Fruit fly (Drosophila melanogaster) whole organism, embryonic: ENCODE results near the gene dmGlut.

Experiments
- B-H1 ChIP-seq: fragments of 200-800 bp; sonication (Bioruptor generic); IDR thresholded peaks from 3 replicates; pipeline ENCODE4 v1.3.6; 2022; ENCODE audit warnings: missing biosample characterization, missing genetic modification characterization
- Blimp-1 ChIP-seq: fragments of 200-800 bp; sonication (Bioruptor generic); optimal IDR thresholded peaks from 3 replicates; lab custom pipeline; 2018; ENCODE audit warnings: missing biosample characterization, missing genetic modification characterization, mild to moderate bottlenecking, moderate library complexity, missing genetic modification reagents
- BtbVII ChIP-seq: fragments of 200-800 bp; sonication (Bioruptor generic); optimal IDR thresholded peaks from 3 replicates; lab custom pipeline; 2017; ENCODE audit warnings: missing biosample characterization, mild to moderate bottlenecking, missing genetic modification characterization
- CG10147 ChIP-seq: fragments of 200-800 bp; sonication (Bioruptor generic); optimal IDR thresholded peaks from 2 replicates; lab custom pipeline; 2019; ENCODE audit warnings: missing biosample characterization, mild to moderate bottlenecking, missing genetic modification characterization, moderate library complexity
- CG12104 ChIP-seq: fragments of 200-800 bp; sonication (Bioruptor generic); optimal IDR thresholded peaks from 3 replicates; lab custom pipeline; 2016; ENCODE audit warnings: missing biosample characterization, missing genetic modification characterization
- CG1233 ChIP-seq: fragments of 200-800 bp; sonication (Bioruptor generic); optimal IDR thresholded peaks from 4 replicates; lab custom pipeline; 2018; ENCODE audit warnings: missing biosample characterization, mild to moderate bottlenecking, missing genetic modification characterization
- CG13624 ChIP-seq: fragments of 200-800 bp; sonication (Bioruptor generic); optimal IDR thresholded peaks from 2 replicates; lab custom pipeline; 2016; ENCODE audit warnings: missing biosample characterization, missing genetic modification characterization
- CG15269 ChIP-seq: fragments of 200-800 bp; sonication (Bioruptor generic); optimal IDR thresholded peaks from 2 replicates; lab custom pipeline; 2018; ENCODE audit warnings: missing biosample characterization, mild to moderate bottlenecking, missing genetic modification characterization, moderate library complexity
- CG17186 ChIP-seq: fragments of 200-800 bp; sonication (Bioruptor generic); optimal IDR thresholded peaks from 3 replicates; lab custom pipeline; 2017; ENCODE audit warnings: missing biosample characterization, missing genetic modification reagents, missing genetic modification characterization
- CG1792 ChIP-seq: fragments of 200-800 bp; sonication (Bioruptor generic); optimal IDR thresholded peaks from 2 replicates; lab custom pipeline; 2016; ENCODE audit warnings: missing biosample characterization, missing genetic modification characterization
- CG18262 ChIP-seq: fragments of 200-800 bp; optimal IDR thresholded peaks from 3 replicates; lab custom pipeline; 2019; ENCODE audit warnings: missing biosample characterization, mild to moderate bottlenecking, missing genetic modification characterization, moderate library complexity
- CG18476 ChIP-seq: fragments of 200-800 bp; sonication (Bioruptor generic); optimal IDR thresholded peaks from 2 replicates; lab custom pipeline; 2016; ENCODE audit warnings: missing biosample characterization, mild to moderate bottlenecking, missing genetic modification characterization
- CG2875 ChIP-seq: fragments of 200-800 bp; sonication (Bioruptor generic); optimal IDR thresholded peaks from 2 replicates; lab custom pipeline; 2017; ENCODE audit warnings: missing biosample characterization, mild to moderate bottlenecking, missing genetic modification characterization, missing genetic modification reagents
- CG30431 ChIP-seq: fragments of 200-800 bp; sonication (Bioruptor generic); optimal IDR thresholded peaks from 2 replicates; lab custom pipeline; 2017; ENCODE audit warnings: missing biosample characterization, missing genetic modification characterization
- CG6272 ChIP-seq: fragments of 200-800 bp; sonication (Bioruptor generic); IDR thresholded peaks from 2 replicates; pipeline ENCODE4 v1.3.6; 2022; ENCODE audit warnings: missing biosample characterization, missing genetic modification characterization
- CG8924 ChIP-seq: fragments of 200-800 bp; optimal IDR thresholded peaks from 3 replicates; lab custom pipeline; 2019; ENCODE audit warnings: missing biosample characterization, mild to moderate bottlenecking, missing genetic modification characterization, moderate library complexity
- CG9817 ChIP-seq: fragments of 200-800 bp; sonication (Bioruptor generic); optimal IDR thresholded peaks from 2 replicates; lab custom pipeline; 2018; ENCODE audit warnings: missing biosample characterization, mild to moderate bottlenecking, missing genetic modification characterization, moderate library complexity
- CkIIα-i1 ChIP-seq: fragments of 200-800 bp; sonication (Bioruptor generic); IDR thresholded peaks from 2 replicates; pipeline ENCODE4 v1.3.6; 2022; ENCODE audit warnings: missing biosample characterization, missing genetic modification characterization
- D19A ChIP-seq: fragments of 200-800 bp; optimal IDR thresholded peaks from 3 replicates; lab custom pipeline; 2019; ENCODE audit warnings: missing biosample characterization, mild to moderate bottlenecking, missing genetic modification characterization, moderate library complexity
- D19B ChIP-seq: fragments of 200-800 bp; sonication (Bioruptor generic); optimal IDR thresholded peaks from 2 replicates; lab custom pipeline; 2017; ENCODE audit warnings: missing biosample characterization, mild to moderate bottlenecking, missing genetic modification characterization
- Dfd ChIP-seq, 2 experiments: fragments of >200 bp; optimal IDR thresholded peaks; 2 replicates each; lab custom pipeline; 2017; ENCODE audit warnings: missing biosample characterization in 2 of 2, missing genetic modification characterization in 2 of 2
- Ets65A ChIP-seq: fragments of 200-800 bp; sonication (Bioruptor generic); peaks from one replicate; lab custom pipeline; 2016; ENCODE audit warnings: missing biosample characterization, missing genetic modification characterization
- HmgZ ChIP-seq: fragments of 200-800 bp; sonication (Bioruptor generic); optimal IDR thresholded peaks from 2 replicates; lab custom pipeline; 2018; ENCODE audit warnings: missing biosample characterization, mild to moderate bottlenecking, missing genetic modification characterization
- MBD-R2 ChIP-seq: fragments of 200-800 bp; sonication (Bioruptor generic); IDR thresholded peaks from 2 replicates; pipeline ENCODE4 v1.3.6; 2022; ENCODE audit warnings: missing biosample characterization, missing genetic modification characterization
- Mad ChIP-seq: fragments of 200-800 bp; sonication (Bioruptor generic); optimal IDR thresholded peaks from 2 replicates; lab custom pipeline; 2016; ENCODE audit warnings: missing biosample characterization, missing genetic modification characterization
- Myb ChIP-seq: fragments of 200-800 bp; sonication (Bioruptor generic); optimal IDR thresholded peaks from 2 replicates; lab custom pipeline; 2016; ENCODE audit warnings: missing biosample characterization, missing genetic modification characterization
- Nf-YC ChIP-seq: fragments of 200-800 bp; optimal IDR thresholded peaks from 3 replicates; lab custom pipeline; 2019; ENCODE audit warnings: missing biosample characterization, mild to moderate bottlenecking, missing genetic modification characterization, moderate library complexity
- Side ChIP-seq: fragments of 200-800 bp; sonication (Bioruptor generic); optimal IDR thresholded peaks from 2 replicates; lab custom pipeline; 2016; ENCODE audit warnings: missing biosample characterization, missing genetic modification characterization
- Tbp ChIP-seq: fragments of >200 bp; optimal IDR thresholded peaks from 2 replicates; lab custom pipeline; 2018; ENCODE audit warnings: missing biosample characterization, missing genetic modification characterization
- ab ChIP-seq: fragments of 200-800 bp; sonication (Bioruptor generic); optimal IDR thresholded peaks from 2 replicates; lab custom pipeline; 2016; ENCODE audit warnings: missing biosample characterization, missing genetic modification characterization
- ac ChIP-seq: fragments of 200-800 bp; sonication (Bioruptor generic); optimal IDR thresholded peaks from 3 replicates; lab custom pipeline; 2017; ENCODE audit warnings: missing biosample characterization, mild to moderate bottlenecking, missing genetic modification characterization
- az2 ChIP-seq: fragments of 200-800 bp; sonication (Bioruptor generic); optimal IDR thresholded peaks from 3 replicates; lab custom pipeline; 2016; ENCODE audit warnings: missing biosample characterization, missing genetic modification characterization
- cg ChIP-seq: fragments of 200-800 bp; sonication (Bioruptor generic); optimal IDR thresholded peaks from 3 replicates; lab custom pipeline; 2019; ENCODE audit warnings: missing biosample characterization, mild to moderate bottlenecking, missing genetic modification characterization, moderate library complexity
- croc ChIP-seq: fragments of 200-800 bp; sonication (Bioruptor generic); conservative IDR thresholded peaks from 3 replicates; pipeline ENCODE4 v1.3.6; 2022; ENCODE audit warnings: missing biosample characterization, missing genetic modification characterization
- dmrt99B ChIP-seq: fragments of 200-800 bp; sonication (Bioruptor generic); optimal IDR thresholded peaks from 2 replicates; lab custom pipeline; 2018; ENCODE audit warnings: missing biosample characterization, mild to moderate bottlenecking, missing genetic modification characterization, moderate library complexity
- eve ChIP-seq, 2 experiments: fragments of >200 bp; optimal IDR thresholded peaks; 2 replicates each; lab custom pipeline; 2017; ENCODE audit warnings: missing biosample characterization in 2 of 2, missing genetic modification characterization in 2 of 2
- fd3F ChIP-seq: fragments of 200-800 bp; sonication (Bioruptor generic); optimal IDR thresholded peaks from 2 replicates; lab custom pipeline; 2018; ENCODE audit warnings: missing biosample characterization, mild to moderate bottlenecking, missing genetic modification characterization, moderate library complexity
- hkb ChIP-seq, 2 experiments: fragments of 200-800 bp in 1 of 2; fragments of >200 bp in 1 of 2; sonication (Bioruptor generic) in 1 of 2; IDR thresholded peaks in 1 of 2; optimal IDR thresholded peaks in 1 of 2; 2 replicates each; pipeline versions ENCODE4 v1.3.6 to Lab custom; 2017 to 2022; ENCODE audit warnings: missing biosample characterization in 1 of 2, missing genetic modification characterization in 1 of 2
- ind ChIP-seq: fragments of 200-800 bp; sonication (Bioruptor generic); optimal IDR thresholded peaks from 3 replicates; lab custom pipeline; 2016; ENCODE audit warnings: missing biosample characterization, missing genetic modification characterization
- nau ChIP-seq: fragments of 200-800 bp; sonication (Bioruptor generic); optimal IDR thresholded peaks from 3 replicates; lab custom pipeline; 2017; ENCODE audit warnings: missing biosample characterization, mild to moderate bottlenecking, missing genetic modification characterization, missing genetic modification reagents
- pum ChIP-seq: fragments of 200-800 bp; sonication (Bioruptor generic); optimal IDR thresholded peaks from 2 replicates; lab custom pipeline; 2016; ENCODE audit warnings: missing biosample characterization, missing genetic modification characterization
- sens ChIP-seq: fragments of 200-800 bp; sonication (Bioruptor generic); peaks from one replicate; lab custom pipeline; 2016; ENCODE audit warnings: missing biosample characterization, missing genetic modification characterization
- sqz ChIP-seq: fragments of 200-800 bp; sonication (Bioruptor generic); optimal IDR thresholded peaks from 3 replicates; lab custom pipeline; 2018; ENCODE audit warnings: missing biosample characterization, mild to moderate bottlenecking, missing genetic modification characterization
- tio ChIP-seq: fragments of 200-800 bp; sonication (Bioruptor generic); optimal IDR thresholded peaks from 2 replicates; lab custom pipeline; 2017; ENCODE audit warnings: missing biosample characterization, missing genetic modification characterization, inconsistent platforms
- trem ChIP-seq: fragments of 200-800 bp; optimal IDR thresholded peaks from 3 replicates; lab custom pipeline; 2019; ENCODE audit warnings: missing biosample characterization, mild to moderate bottlenecking, missing genetic modification characterization, moderate library complexity
- trh ChIP-seq: fragments of 200-800 bp; sonication (Bioruptor generic); optimal IDR thresholded peaks from 2 replicates; lab custom pipeline; 2016; ENCODE audit warnings: missing biosample characterization, missing genetic modification characterization
- unc-4 ChIP-seq: fragments of 200-800 bp; sonication (Bioruptor generic); IDR thresholded peaks from 2 replicates; pipeline ENCODE4 v1.3.6; 2022; ENCODE audit warnings: missing biosample characterization, missing genetic modification characterization; ENCODE audit not compliant: partially characterized antibody
- vfl ChIP-seq: fragments of 200-800 bp; sonication (Bioruptor generic); optimal IDR thresholded peaks from 2 replicates; lab custom pipeline; 2016; ENCODE audit warnings: missing biosample characterization, missing genetic modification characterization
- wek ChIP-seq: fragments of 200-800 bp; sonication (Bioruptor generic); optimal IDR thresholded peaks from 3 replicates; lab custom pipeline; 2018; ENCODE audit warnings: missing biosample characterization, mild to moderate bottlenecking, missing genetic modification characterization, moderate library complexity

The dmGlut gene

DNA sequence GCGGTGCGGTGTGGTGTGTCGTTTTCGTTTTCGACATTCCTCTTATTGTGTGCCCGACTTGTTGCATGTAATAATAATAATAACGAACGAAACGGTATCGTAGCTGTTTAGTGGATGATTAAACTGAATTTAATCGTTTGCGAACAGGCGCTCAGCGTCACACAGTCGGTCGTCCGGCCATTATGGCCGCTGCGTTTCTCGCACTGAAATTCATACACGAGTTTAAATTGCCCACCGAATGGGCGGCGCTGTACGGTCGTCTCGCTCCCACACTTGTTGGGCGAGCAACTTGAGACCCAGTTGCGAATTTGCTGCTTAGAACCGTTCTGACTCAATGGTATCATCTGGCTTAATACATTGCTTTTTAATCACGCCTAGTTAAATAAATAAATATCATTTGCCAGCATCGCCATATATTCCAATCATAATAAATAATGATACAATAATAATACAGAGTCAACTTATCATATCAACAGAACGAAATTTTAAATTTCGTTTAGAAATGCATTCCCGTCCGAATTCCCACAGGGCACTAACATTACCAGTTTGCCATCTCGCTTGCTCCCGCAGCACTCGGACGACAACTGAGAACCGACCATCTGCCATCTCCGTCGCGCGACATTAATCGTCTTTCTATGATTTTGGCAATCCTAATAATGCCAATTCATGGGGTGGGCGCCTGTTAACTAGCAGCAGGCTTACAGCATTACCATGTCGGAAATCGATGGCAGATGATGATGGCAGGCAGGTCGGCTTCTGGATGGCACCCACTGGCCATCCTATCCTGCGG, 16.2 kb upstream of the dmGlut start (continued):
- TF ChIP-seq CG13624: peak; percentile 16
- peak; percentile 88 for TF ChIP-seq az2 (GFP tag; lab: Kevin White, UChicago)
- TF ChIP-seq tio (GFP tag; lab: Kevin White, UChicago): no peak
- TF ChIP-seq pum: peak; percentile 67
- TF ChIP-seq Nf-YC (tag; lab: Kevin White, UChicago): peak; percentile 78
- peak; percentile 88 for TF ChIP-seq CG30431 (GFP tag; lab: Kevin White, UChicago)
- peak; percentile 94 for TF ChIP-seq CG10147 (GFP tag; lab: Kevin White, UChicago)
- peak; percentile 84 for TF ChIP-seq vfl (GFP tag; lab: Kevin White, UChicago)
- TF ChIP-seq fd3F (GFP tag; lab: Kevin White, UChicago): peak; percentile 92
- peak; percentile 100 for TF ChIP-seq CG18262 (tag; lab: Kevin White, UChicago)
- TF ChIP-seq D19B (GFP tag; lab: Kevin White, UChicago): peak; percentile 67
- TF ChIP-seq CG8924 (tag; lab: Kevin White, UChicago): peak; percentile 93
- TF ChIP-seq CG6272 (GFP tag; lab: Robert Waterston, UW): peak; percentile 86
- peak; percentile 29 for TF ChIP-seq Side
- peak; percentile 87 for TF ChIP-seq CG18476 (GFP tag; lab: Kevin White, UChicago)
- peak; percentile 95 for TF ChIP-seq CG15269
- peak; percentile 92 for TF ChIP-seq dmrt99B (tag; lab: Kevin White, UChicago)
- TF ChIP-seq unc-4 (GFP tag; lab: Robert Waterston, UW): no peak
- TF ChIP-seq trh (GFP tag; lab: Kevin White, UChicago): peak; percentile 85
- TF ChIP-seq CG1792: peak; percentile 30
- peak; percentile 67 for TF ChIP-seq CG2875 (GFP tag; lab: Kevin White, UChicago)
- TF ChIP-seq Mad (GFP tag; lab: Kevin White, UChicago): peak; percentile 81
- TF ChIP-seq cg (GFP tag; lab: Kevin White, UChicago): no peak
- peak; percentile 80 for TF ChIP-seq trem (tag; lab: Kevin White, UChicago)
- peak; percentile 92 for TF ChIP-seq CG1233 (GFP tag; lab: Kevin White, UChicago)
- no peak for TF ChIP-seq B-H1 (GFP tag; lab: Robert Waterston, UW)
- TF ChIP-seq MBD-R2: no peak
- peak; percentile 97 for TF ChIP-seq sens
- TF ChIP-seq eve (GFP tag; optimal IDR thresholded peaks at IDR 0.05; lab: Kevin White, UChicago): no peak
- TF ChIP-seq Ets65A (GFP tag; lab: Kevin White, UChicago): peak; percentile 93
- TF ChIP-seq Blimp-1 (GFP tag; lab: Kevin White, UChicago): peak; percentile 64
- peak; percentile 51 for TF ChIP-seq ac (GFP tag; lab: Kevin White, UChicago)
- TF ChIP-seq BtbVII: peak; percentile 91
- peak; percentile 32 for TF ChIP-seq CG17186 (GFP tag; lab: Kevin White, UChicago)
- no peak for TF ChIP-seq Tbp (GFP tag; lab: Kevin White, UChicago)
- TF ChIP-seq D19A: peak; percentile 83
- peak; percentile 81 for TF ChIP-seq nau
- TF ChIP-seq CkIIα-i1 (GFP tag; lab: Robert Waterston, UW): no peak
- peak; percentile 89 for TF ChIP-seq croc (GFP tag; lab: Robert Waterston, UW)
- peak; percentile 59 for TF ChIP-seq sqz (GFP tag; lab: Kevin White, UChicago)
- peak; percentile 92 for TF ChIP-seq ind (GFP tag; lab: Kevin White, UChicago)
- TF ChIP-seq wek (GFP tag; lab: Kevin White, UChicago): peak; percentile 69
- TF ChIP-seq CG12104 (GFP tag; lab: Kevin White, UChicago): peak; percentile 68
- peak; percentile 37 for TF ChIP-seq ab (GFP tag; lab: Kevin White, UChicago)
- TF ChIP-seq HmgZ (tag; lab: Kevin White, UChicago): peak; percentile 89
- TF ChIP-seq CG9817 (tag; lab: Kevin White, UChicago): peak; percentile 94
- peak; percentile 20 for TF ChIP-seq Myb
- TF ChIP-seq Dfd (GFP tag; optimal IDR thresholded peaks at IDR 0.05; lab: Kevin White, UChicago): no peak
- TF ChIP-seq hkb (optimal IDR thresholded peaks at IDR 0.05; lab: Kevin White, UChicago): peak; percentile 43
- TF ChIP-seq hkb (GFP tag; IDR thresholded peaks at IDR 0.05; lab: Robert Waterston, UW): no peak
